Worm (Caenorhabditis elegans) whole organism, L2 larva: Measurements from ENCODE around the gene ZK666.11.

Experiments used
- C34F6.9 ChIP-seq: fragments of 150-350 bp; optimal IDR thresholded peaks from 2 replicates; lab custom pipeline; 2014; ENCODE audit warnings: missing biosample characterization, missing genetic modification characterization
- F13H6.1 ChIP-seq: sonication (generic microtip); optimal IDR thresholded peaks from 2 replicates; lab custom pipeline; 2016; ENCODE audit warnings: missing genetic modification characterization, missing compliant biosample characterization
- R02D3.7 ChIP-seq: fragments of 150-350 bp; optimal IDR thresholded peaks from 2 replicates; lab custom pipeline; 2014; ENCODE audit warnings: missing biosample characterization, missing genetic modification characterization
- Y55F3AM.14 ChIP-seq: fragments of 200-800 bp; sonication (Bioruptor generic); optimal IDR thresholded peaks from 2 replicates; lab custom pipeline; 2018; ENCODE audit warnings: mild to moderate bottlenecking, missing genetic modification characterization, missing compliant biosample characterization
- alr-1 ChIP-seq: fragments of 150-350 bp; optimal IDR thresholded peaks from 2 replicates; lab custom pipeline; 2014; ENCODE audit warnings: missing biosample characterization, missing genetic modification characterization
- aly-2 ChIP-seq: fragments of 150-350 bp; optimal IDR thresholded peaks from 2 replicates; lab custom pipeline; 2014; ENCODE audit warnings: missing biosample characterization, missing genetic modification characterization
- ama-1 ChIP-seq: fragments of 150-350 bp; optimal IDR thresholded peaks from 2 replicates; lab custom pipeline; 2018; ENCODE audit warnings: inconsistent platforms
- blmp-1 ChIP-seq: sonication (generic microtip); optimal IDR thresholded peaks from 2 replicates; lab custom pipeline; 2017; ENCODE audit warnings: missing genetic modification characterization, mild to moderate bottlenecking, missing compliant biosample characterization, antibody characterized with exemption, moderate library complexity; ENCODE audit not compliant: insufficient read depth
- ceh-16 ChIP-seq: fragments of 150-350 bp; optimal IDR thresholded peaks from 2 replicates; lab custom pipeline; 2014; ENCODE audit warnings: missing biosample characterization, missing genetic modification characterization
- ceh-82 ChIP-seq: fragments of 150-350 bp; optimal IDR thresholded peaks from 2 replicates; lab custom pipeline; 2014; ENCODE audit warnings: missing biosample characterization, missing genetic modification characterization
- crh-2 ChIP-seq: sonication (generic microtip); optimal IDR thresholded peaks from 2 replicates; lab custom pipeline; 2017; ENCODE audit warnings: missing biosample characterization, missing genetic modification characterization
- dmd-4 ChIP-seq: sonication (generic microtip); optimal IDR thresholded peaks from 2 replicates; lab custom pipeline; 2017; ENCODE audit warnings: missing biosample characterization, missing genetic modification characterization
- egl-27 ChIP-seq: sonication (generic microtip); optimal IDR thresholded peaks from 3 replicates; lab custom pipeline; 2017; ENCODE audit warnings: missing biosample characterization, missing genetic modification reagents, missing genetic modification characterization
- elt-1 ChIP-seq: fragments of 150-350 bp; optimal IDR thresholded peaks from 2 replicates; lab custom pipeline; 2014; ENCODE audit warnings: missing biosample characterization, missing genetic modification characterization
- elt-3 ChIP-seq: sonication (generic microtip); optimal IDR thresholded peaks from 2 replicates; lab custom pipeline; 2017; ENCODE audit warnings: missing biosample characterization, missing genetic modification characterization
- fos-1 ChIP-seq: fragments of 150-350 bp; optimal IDR thresholded peaks from 2 replicates; lab custom pipeline; 2014; ENCODE audit warnings: missing biosample characterization, missing genetic modification characterization
- gmeb-1 ChIP-seq: fragments of 150-350 bp; optimal IDR thresholded peaks from 2 replicates; lab custom pipeline; 2014; ENCODE audit warnings: missing biosample characterization, missing genetic modification characterization
- lin-11 ChIP-seq: fragments of 150-350 bp; sonication (generic microtip); optimal IDR thresholded peaks from 2 replicates; lab custom pipeline; 2014; ENCODE audit warnings: missing biosample characterization, missing genetic modification characterization, inconsistent platforms, mixed read lengths
- lin-13 ChIP-seq: fragments of 150-350 bp; optimal IDR thresholded peaks from 2 replicates; lab custom pipeline; 2014; ENCODE audit warnings: missing biosample characterization, missing genetic modification reagents, missing genetic modification characterization
- lin-39 ChIP-seq: fragments of 150-350 bp; optimal IDR thresholded peaks from 2 replicates; lab custom pipeline; 2014; ENCODE audit warnings: missing biosample characterization, missing genetic modification reagents, missing genetic modification characterization
- lsy-2 ChIP-seq, 2 experiments: fragments of 150-350 bp in 1 of 2; sonication (generic microtip) in 1 of 2; optimal IDR thresholded peaks; 2 replicates each; lab custom pipeline; 2014 to 2017; ENCODE audit warnings: missing biosample characterization in 2 of 2, missing genetic modification characterization in 2 of 2
- mab-5 ChIP-seq: fragments of 150-350 bp; optimal IDR thresholded peaks from 2 replicates; lab custom pipeline; 2014; ENCODE audit warnings: missing biosample characterization, missing genetic modification characterization
- mbf-1 ChIP-seq: sonication (generic microtip); optimal IDR thresholded peaks from 2 replicates; lab custom pipeline; 2017; ENCODE audit warnings: missing biosample characterization, missing genetic modification characterization
- mdl-1 ChIP-seq, 2 experiments: fragments of 150-350 bp in 1 of 2; sonication (generic microtip) in 1 of 2; optimal IDR thresholded peaks; 2 replicates each; lab custom pipeline; 2017; ENCODE audit warnings: missing biosample characterization in 2 of 2, missing genetic modification characterization in 2 of 2
- nhr-11 ChIP-seq: fragments of 150-350 bp; optimal IDR thresholded peaks from 2 replicates; lab custom pipeline; 2014; ENCODE audit warnings: missing biosample characterization, missing genetic modification characterization
- nhr-12 ChIP-seq: fragments of 150-350 bp; optimal IDR thresholded peaks from 2 replicates; lab custom pipeline; 2014; ENCODE audit warnings: missing biosample characterization, missing genetic modification characterization
- nhr-129 ChIP-seq: fragments of 150-350 bp; optimal IDR thresholded peaks from 2 replicates; lab custom pipeline; 2014; ENCODE audit warnings: missing biosample characterization, missing genetic modification characterization
- nhr-21 ChIP-seq: fragments of 150-350 bp; optimal IDR thresholded peaks from 2 replicates; lab custom pipeline; 2014; ENCODE audit warnings: missing biosample characterization, missing genetic modification characterization
- nhr-23 ChIP-seq: fragments of 150-350 bp; optimal IDR thresholded peaks from 2 replicates; lab custom pipeline; 2014; ENCODE audit warnings: missing biosample characterization, missing genetic modification reagents, missing genetic modification characterization
- nhr-237 ChIP-seq: fragments of 150-350 bp; optimal IDR thresholded peaks from 2 replicates; lab custom pipeline; 2014; ENCODE audit warnings: missing biosample characterization, missing genetic modification characterization
- nhr-25 ChIP-seq: fragments of 150-350 bp; sonication (generic microtip); optimal IDR thresholded peaks from 3 replicates; lab custom pipeline; 2014; ENCODE audit warnings: missing biosample characterization, missing genetic modification characterization
- nhr-6 ChIP-seq: fragments of 150-350 bp; optimal IDR thresholded peaks from 2 replicates; lab custom pipeline; 2014; ENCODE audit warnings: missing biosample characterization, missing genetic modification characterization
- nhr-77 ChIP-seq: fragments of 150-350 bp; optimal IDR thresholded peaks from 2 replicates; lab custom pipeline; 2014; ENCODE audit warnings: missing biosample characterization, missing genetic modification characterization
- peb-1 ChIP-seq: fragments of 150-350 bp; optimal IDR thresholded peaks from 2 replicates; lab custom pipeline; 2014; ENCODE audit warnings: missing biosample characterization, missing genetic modification characterization
- sem-4 ChIP-seq: fragments of 150-350 bp; optimal IDR thresholded peaks from 2 replicates; lab custom pipeline; 2014; ENCODE audit warnings: missing biosample characterization, missing genetic modification reagents, missing genetic modification characterization
- skn-1 ChIP-seq: sonication (generic microtip); optimal IDR thresholded peaks from 2 replicates; lab custom pipeline; 2017; ENCODE audit warnings: missing biosample characterization, missing genetic modification characterization
- sma-3 ChIP-seq: sonication (generic microtip); optimal IDR thresholded peaks from 2 replicates; lab custom pipeline; 2016; ENCODE audit warnings: missing genetic modification reagents, missing genetic modification characterization, missing compliant biosample characterization
- sma-9 ChIP-seq, 2 experiments: fragments of 150-350 bp in 1 of 2; sonication (generic microtip) in 1 of 2; optimal IDR thresholded peaks; 2 replicates each; lab custom pipeline; 2014 to 2016; ENCODE audit warnings: missing genetic modification characterization in 2 of 2, mild to moderate bottlenecking in 1 of 2, missing biosample characterization in 1 of 2, missing compliant biosample characterization in 1 of 2, missing genetic modification reagents in 1 of 2, moderate library complexity in 1 of 2
- snpc-4 ChIP-seq: fragments of 150-350 bp; optimal IDR thresholded peaks from 2 replicates; lab custom pipeline; 2014; ENCODE audit warnings: missing biosample characterization, missing genetic modification characterization
- unc-39 ChIP-seq: fragments of 150-350 bp; optimal IDR thresholded peaks from 2 replicates; lab custom pipeline; 2014; ENCODE audit warnings: missing biosample characterization, missing genetic modification characterization
- unc-55 ChIP-seq: fragments of 150-350 bp; sonication (generic microtip); optimal IDR thresholded peaks from 3 replicates; lab custom pipeline; 2014; ENCODE audit warnings: missing biosample characterization, missing genetic modification reagents, missing genetic modification characterization
- zag-1 ChIP-seq: fragments of 150-350 bp; optimal IDR thresholded peaks from 2 replicates; lab custom pipeline; 2014; ENCODE audit warnings: missing biosample characterization, missing genetic modification characterization
- ztf-1 ChIP-seq: fragments of 200-800 bp; sonication (Bioruptor generic); conservative IDR thresholded peaks from 2 replicates; pipeline ENCODE4 v1.3.6; 2022; ENCODE audit warnings: missing genetic modification characterization, missing compliant biosample characterization
- ztf-4 ChIP-seq: fragments of 150-350 bp; optimal IDR thresholded peaks from 2 replicates; lab custom pipeline; 2014; ENCODE audit warnings: missing biosample characterization, missing genetic modification characterization

ZK666.11 gene

ce11 chrII:10501578-10501977 is 19.3 kb downstream of the ZK666.11 start (continued):
- TF ChIP-seq dmd-4 (no peak), nhr-77 (tag; lab: Kevin White, UChicago) (peak; percentile 3), egl-27 (peak; percentile 38), zag-1 (peak; percentile 51), snpc-4 (tag; lab: Kevin White, UChicago) (no peak), nhr-25 (tag; lab: Kevin White, UChicago) (peak; percentile 52), aly-2 (no peak), nhr-6 (tag; lab: Kevin White, UChicago) (no peak), ceh-82 (no peak), R02D3.7 (tag; lab: Kevin White, UChicago) (no peak), nhr-21 (tag; lab: Kevin White, UChicago) (peak; percentile 75), nhr-129 (tag; lab: Kevin White, UChicago) (peak; percentile 66), sma-3 (peak; percentile 59)

ce11 chrII:10502491-10503063 is 20.3 kb downstream of the ZK666.11 start, which contains the start of gene myrf-1:
myrf-1 (minus strand) TSS chrII:10502541.
- TF ChIP-seq Y55F3AM.14 (GFP tag; lab: Kevin White, UChicago): peak; percentile 84
- TF ChIP-seq nhr-77 (tag; lab: Kevin White, UChicago): no peak
- peak; percentile 74 for TF ChIP-seq ceh-16 (tag; lab: Kevin White, UChicago)
- TF ChIP-seq lsy-2 (tag; optimal IDR thresholded peaks at IDR 0.05; lab: Kevin White, UChicago): peak; percentile 39 to 81
- no peak for TF ChIP-seq ztf-1
- peak; percentile 93 for TF ChIP-seq sma-9 (GFP tag; optimal IDR thresholded peaks at IDR 0.05; lab: Kevin White, UChicago)
- TF ChIP-seq sma-9 (tag; optimal IDR thresholded peaks at IDR 0.05; lab: Kevin White, UChicago): no peak
- no peak for TF ChIP-seq lin-39 (tag; lab: Kevin White, UChicago)
- peak; percentile 64 to 85 for TF ChIP-seq mdl-1 (tag; optimal IDR thresholded peaks at IDR 0.05; lab: Kevin White, UChicago)
- TF ChIP-seq lin-11: peak; percentile 86
- peak; percentile 85 for TF ChIP-seq C34F6.9 (tag; lab: Kevin White, UChicago)
- TF ChIP-seq nhr-237 (tag; lab: Kevin White, UChicago): no peak
- TF ChIP-seq sem-4: peak; percentile 79
- TF ChIP-seq ztf-4 (tag; lab: Kevin White, UChicago): peak; percentile 63
- peak; percentile 84 for TF ChIP-seq nhr-129 (tag; lab: Kevin White, UChicago)
- no peak for TF ChIP-seq elt-3 (tag; lab: Kevin White, UChicago)
- TF ChIP-seq egl-27: peak; percentile 86
- peak; percentile 84 for TF ChIP-seq crh-2 (tag; lab: Kevin White, UChicago)
- TF ChIP-seq sma-3: peak; percentile 85
- TF ChIP-seq F13H6.1 (tag; lab: Kevin White, UChicago): peak; percentile 97
- peak; percentile 92 for TF ChIP-seq peb-1
- peak; percentile 28 for TF ChIP-seq elt-1
- peak; percentile 63 for TF ChIP-seq nhr-25 (tag; lab: Kevin White, UChicago)
- TF ChIP-seq blmp-1: peak; percentile 50
- peak; percentile 84 for TF ChIP-seq fos-1
- peak; percentile 72 for TF ChIP-seq lin-13 (GFP tag; lab: Kevin White, UChicago)
- peak; percentile 93 for TF ChIP-seq zag-1
- TF ChIP-seq unc-55: peak; percentile 80
- TF ChIP-seq nhr-21 (tag; lab: Kevin White, UChicago): peak; percentile 82
- TF ChIP-seq mab-5 (tag; lab: Kevin White, UChicago): peak; percentile 37
- TF ChIP-seq R02D3.7 (tag; lab: Kevin White, UChicago): no peak
- peak; percentile 71 for TF ChIP-seq gmeb-1
- TF ChIP-seq snpc-4 (tag; lab: Kevin White, UChicago): peak; percentile 25
- no peak for TF ChIP-seq ama-1 (lab: Kevin White, UChicago)
- TF ChIP-seq, all 48 proteins: peak for 26

- TF ChIP-seq alr-1: no peak
- TF ChIP-seq mdl-1 (tag; optimal IDR thresholded peaks at IDR 0.05; lab: Kevin White, UChicago): no peak
- no peak for TF ChIP-seq nhr-23 (tag; lab: Kevin White, UChicago)
- TF ChIP-seq nhr-21 (tag; lab: Kevin White, UChicago): no peak
- no peak for TF ChIP-seq ama-1 (lab: Kevin White, UChicago)
- no peak for TF ChIP-seq unc-39 (tag; lab: Kevin White, UChicago)
- TF ChIP-seq egl-27: peak; percentile 14
- no peak for TF ChIP-seq zag-1
- TF ChIP-seq dmd-4: no peak
- no peak for TF ChIP-seq ceh-82
- no peak for TF ChIP-seq nhr-11
- peak; percentile 30 for TF ChIP-seq F13H6.1 (tag; lab: Kevin White, UChicago)
- no peak for TF ChIP-seq mbf-1 (tag; lab: Kevin White, UChicago)
- TF ChIP-seq blmp-1: no peak
- no peak for TF ChIP-seq sma-3
- TF ChIP-seq snpc-4 (tag; lab: Kevin White, UChicago): no peak
- TF ChIP-seq nhr-25 (tag; lab: Kevin White, UChicago): peak; percentile 3
- TF ChIP-seq nhr-6 (tag; lab: Kevin White, UChicago): peak; percentile 25
- no peak for TF ChIP-seq skn-1 (tag; lab: Kevin White, UChicago)
- peak; percentile 44 for TF ChIP-seq sma-9 (GFP tag; optimal IDR thresholded peaks at IDR 0.05; lab: Kevin White, UChicago)
- TF ChIP-seq sma-9 (tag; optimal IDR thresholded peaks at IDR 0.05; lab: Kevin White, UChicago): no peak
- no peak for TF ChIP-seq elt-1
- peak; percentile 13 for TF ChIP-seq unc-55
- no peak for TF ChIP-seq ztf-1
- no peak for TF ChIP-seq nhr-237 (tag; lab: Kevin White, UChicago)
- peak; percentile 23 for TF ChIP-seq C34F6.9 (tag; lab: Kevin White, UChicago)
- TF ChIP-seq ztf-4 (tag; lab: Kevin White, UChicago): no peak
- TF ChIP-seq sem-4: peak; percentile 0
- no peak for TF ChIP-seq nhr-12
- no peak for TF ChIP-seq crh-2 (tag; lab: Kevin White, UChicago)
- TF ChIP-seq, all 48 proteins: peak for 8
These were observed 22.4 kb downstream of the ZK666.11 start for ce11 chrII:10504729-10505128.
